Worm (Caenorhabditis elegans) whole organism, L4 larva: ENCODE measurements around the gene taap-1.

Experiments
- F10B5.3 ChIP-seq: sonication (generic microtip); optimal IDR thresholded peaks from 2 replicates; lab custom pipeline; 2016; ENCODE audit warnings: mild to moderate bottlenecking, missing genetic modification characterization, missing compliant biosample characterization
- F49E8.2 ChIP-seq: sonication (generic microtip); optimal IDR thresholded peaks from 2 replicates; lab custom pipeline; 2016; ENCODE audit warnings: missing compliant biosample characterization, mild to moderate bottlenecking, missing genetic modification characterization, borderline replicate concordance
- T20F7.1 ChIP-seq: fragments of 200-800 bp; sonication (Bioruptor generic); optimal IDR thresholded peaks from 2 replicates; lab custom pipeline; 2018; ENCODE audit warnings: mild to moderate bottlenecking, missing genetic modification characterization, missing compliant biosample characterization
- T26A8.4 ChIP-seq: fragments of 200-800 bp; sonication (Bioruptor generic); IDR thresholded peaks from 2 replicates; pipeline ENCODE4 v1.3.6; 2022; ENCODE audit warnings: missing genetic modification characterization, missing compliant biosample characterization
- Y105C5A.15 ChIP-seq: fragments of 200-800 bp; sonication (Bioruptor generic); IDR thresholded peaks from 2 replicates; pipeline ENCODE4 v1.3.6; 2022; ENCODE audit warnings: missing genetic modification characterization, missing compliant biosample characterization
- Y75B8A.6 ChIP-seq: fragments of 200-800 bp; sonication (Bioruptor generic); IDR thresholded peaks from 2 replicates; pipeline ENCODE4 v1.3.6; 2022; ENCODE audit warnings: missing genetic modification reagents, missing genetic modification characterization, missing compliant biosample characterization
- ZK546.5 ChIP-seq, 2 experiments: sonication (generic microtip); optimal IDR thresholded peaks; 2 replicates each; lab custom pipeline; 2017; ENCODE audit warnings: missing biosample characterization in 2 of 2, missing genetic modification characterization in 2 of 2
- aly-2 ChIP-seq: sonication (generic microtip); optimal IDR thresholded peaks from 2 replicates; lab custom pipeline; 2018; ENCODE audit warnings: missing biosample characterization, missing genetic modification characterization
- ama-1 ChIP-seq: fragments of 150-350 bp; optimal IDR thresholded peaks from 2 replicates; lab custom pipeline; 2014; ENCODE audit warnings: inconsistent platforms, mixed read lengths
- attf-4 ChIP-seq: sonication (generic microtip); optimal IDR thresholded peaks from 3 replicates; lab custom pipeline; 2017; ENCODE audit warnings: missing biosample characterization, missing genetic modification characterization
- ces-1 ChIP-seq: fragments of 150-350 bp; sonication (generic microtip); optimal IDR thresholded peaks from 4 replicates; lab custom pipeline; 2014; ENCODE audit warnings: missing biosample characterization, missing genetic modification reagents, missing genetic modification characterization
- ctbp-1 ChIP-seq: fragments of 200-800 bp; sonication (Bioruptor generic); IDR thresholded peaks from 2 replicates; pipeline ENCODE4 v1.3.6; 2022; ENCODE audit warnings: missing genetic modification reagents, missing genetic modification characterization, missing compliant biosample characterization
- daf-12 ChIP-seq: fragments of 150-350 bp; optimal IDR thresholded peaks from 2 replicates; lab custom pipeline; 2014; ENCODE audit warnings: missing biosample characterization, missing genetic modification reagents, missing genetic modification characterization
- daf-16 ChIP-seq, 3 experiments: sonication (generic microtip); optimal IDR thresholded peaks; 2 replicates each; lab custom pipeline; 2016 to 2017; ENCODE audit warnings: missing genetic modification characterization in 3 of 3, missing genetic modification reagents in 3 of 3, mild to moderate bottlenecking in 2 of 3, missing compliant biosample characterization in 2 of 3, missing biosample characterization in 1 of 3, moderate library complexity in 1 of 3
- daf-19 ChIP-seq: fragments of 200-800 bp; sonication (Bioruptor generic); conservative IDR thresholded peaks from 2 replicates; pipeline ENCODE4 v1.3.6; 2022; ENCODE audit warnings: missing genetic modification characterization, missing compliant biosample characterization
- daf-8 ChIP-seq: fragments of 200-800 bp; sonication (Bioruptor generic); IDR thresholded peaks from 2 replicates; pipeline ENCODE4 v1.3.6; 2022; ENCODE audit warnings: missing genetic modification characterization, missing compliant biosample characterization
- dmd-6 ChIP-seq: fragments of 200-800 bp; sonication (Bioruptor generic); IDR thresholded peaks from 2 replicates; pipeline ENCODE4 v1.3.6; 2022; ENCODE audit warnings: missing genetic modification reagents, missing genetic modification characterization, missing compliant biosample characterization
- dmd-8 ChIP-seq: fragments of 200-800 bp; sonication (Bioruptor generic); IDR thresholded peaks from 2 replicates; pipeline ENCODE4 v1.3.6; 2022; ENCODE audit warnings: missing genetic modification characterization, missing compliant biosample characterization
- dve-1 ChIP-seq: sonication (generic microtip); optimal IDR thresholded peaks from 2 replicates; lab custom pipeline; 2017; ENCODE audit warnings: antibody characterized with exemption, mild to moderate bottlenecking, missing genetic modification characterization, missing compliant biosample characterization; ENCODE audit not compliant: insufficient read depth
- egl-27 ChIP-seq: sonication (generic microtip); optimal IDR thresholded peaks from 3 replicates; lab custom pipeline; 2017; ENCODE audit warnings: missing biosample characterization, missing genetic modification reagents, missing genetic modification characterization
- fkh-10 ChIP-seq: fragments of 150-350 bp; optimal IDR thresholded peaks from 2 replicates; lab custom pipeline; 2014; ENCODE audit warnings: missing biosample characterization, missing genetic modification reagents, missing genetic modification characterization
- lin-13 ChIP-seq: fragments of 150-350 bp; optimal IDR thresholded peaks from 2 replicates; lab custom pipeline; 2014; ENCODE audit warnings: missing biosample characterization, missing genetic modification reagents, missing genetic modification characterization
- lin-15B ChIP-seq: fragments of 150-350 bp; sonication (generic microtip); optimal IDR thresholded peaks from 3 replicates; lab custom pipeline; 2014; ENCODE audit warnings: missing biosample characterization, missing genetic modification characterization
- madf-5 ChIP-seq, 2 experiments: fragments of 200-800 bp; sonication (Bioruptor generic); IDR thresholded peaks; 2 replicates each; pipeline ENCODE4 v1.3.6; 2022; ENCODE audit warnings: missing compliant biosample characterization in 2 of 2, missing genetic modification characterization in 2 of 2
- madf-9 ChIP-seq: fragments of 200-800 bp; sonication (Bioruptor generic); conservative IDR thresholded peaks from 2 replicates; pipeline ENCODE4 v1.3.6; 2022; ENCODE audit warnings: missing genetic modification reagents, missing genetic modification characterization, missing compliant biosample characterization
- mdl-1 ChIP-seq, 2 experiments: fragments of 150-350 bp in 1 of 2; sonication (generic microtip) in 1 of 2; optimal IDR thresholded peaks; 2 replicates each; lab custom pipeline; 2014 to 2017; ENCODE audit warnings: missing biosample characterization in 2 of 2, missing genetic modification characterization in 2 of 2
- mes-2 ChIP-seq: sonication (generic microtip); optimal IDR thresholded peaks from 2 replicates; lab custom pipeline; 2016; ENCODE audit warnings: missing genotype, mild to moderate bottlenecking, missing genetic modification characterization, missing compliant biosample characterization; ENCODE audit not compliant: poor library complexity, severe bottlenecking
- nhr-102 ChIP-seq: sonication (generic microtip); optimal IDR thresholded peaks from 2 replicates; lab custom pipeline; 2016; ENCODE audit warnings: mild to moderate bottlenecking, missing genetic modification characterization, moderate library complexity, missing compliant biosample characterization
- nhr-237 ChIP-seq: sonication (generic microtip); optimal IDR thresholded peaks from 2 replicates; lab custom pipeline; 2017; ENCODE audit warnings: missing biosample characterization, missing genetic modification characterization
- nhr-28 ChIP-seq: fragments of 150-350 bp; optimal IDR thresholded peaks from 2 replicates; lab custom pipeline; 2014; ENCODE audit warnings: missing biosample characterization, missing genetic modification characterization
- nhr-48 ChIP-seq: sonication (generic microtip); optimal IDR thresholded peaks from 2 replicates; lab custom pipeline; 2016; ENCODE audit warnings: mild to moderate bottlenecking, missing genetic modification characterization, missing compliant biosample characterization
- pha-4 ChIP-seq, 2 experiments: fragments of 150-350 bp in 1 of 2; fragments of 200-800 bp in 1 of 2; sonication (Bioruptor generic) in 1 of 2; IDR thresholded peaks in 1 of 2; optimal IDR thresholded peaks in 1 of 2; 2 replicates each; pipeline versions ENCODE4 v1.3.6 to Lab custom; 2014 to 2022; ENCODE audit warnings: missing genetic modification characterization in 2 of 2, missing genetic modification reagents in 2 of 2, missing biosample characterization in 1 of 2, missing compliant biosample characterization in 1 of 2
- php-3 ChIP-seq: fragments of 200-800 bp; sonication (Bioruptor generic); IDR thresholded peaks from 2 replicates; pipeline ENCODE4 v1.3.6; 2022; ENCODE audit warnings: missing genetic modification reagents, missing genetic modification characterization, missing compliant biosample characterization
- pqm-1 ChIP-seq: sonication (generic microtip); optimal IDR thresholded peaks from 2 replicates; lab custom pipeline; 2017; ENCODE audit warnings: missing biosample characterization, missing genetic modification characterization
- saeg-2 ChIP-seq: fragments of 200-800 bp; sonication (Bioruptor generic); IDR thresholded peaks from 2 replicates; pipeline ENCODE4 v1.3.6; 2022; ENCODE audit warnings: missing genetic modification reagents, missing genetic modification characterization, missing compliant biosample characterization
- sdz-12 ChIP-seq: fragments of 200-800 bp; sonication (Bioruptor generic); optimal IDR thresholded peaks from 2 replicates; lab custom pipeline; 2018; ENCODE audit warnings: mild to moderate bottlenecking, missing genetic modification characterization, missing compliant biosample characterization
- set-16 ChIP-seq: fragments of 200-800 bp; sonication (Bioruptor generic); IDR thresholded peaks from 2 replicates; pipeline ENCODE4 v1.3.6; 2022; ENCODE audit warnings: missing genetic modification reagents, missing genetic modification characterization, missing compliant biosample characterization
- snpc-1.2 ChIP-seq: fragments of 200-800 bp; sonication (Bioruptor generic); IDR thresholded peaks from 2 replicates; pipeline ENCODE4 v1.3.6; 2022; ENCODE audit warnings: missing genetic modification reagents, missing genetic modification characterization, missing compliant biosample characterization
- snpc-4 ChIP-seq: fragments of 150-350 bp; optimal IDR thresholded peaks from 2 replicates; lab custom pipeline; 2014; ENCODE audit warnings: missing biosample characterization, missing genetic modification characterization
- spr-3 ChIP-seq: fragments of 200-800 bp; sonication (Bioruptor generic); optimal IDR thresholded peaks from 2 replicates; lab custom pipeline; 2018; ENCODE audit warnings: mild to moderate bottlenecking, missing genetic modification characterization, missing compliant biosample characterization
- tag-97 ChIP-seq: fragments of 200-800 bp; sonication (Bioruptor generic); IDR thresholded peaks from 2 replicates; pipeline ENCODE4 v1.3.6; 2022; ENCODE audit warnings: missing genetic modification characterization, missing compliant biosample characterization
- tra-1 ChIP-seq: fragments of 200-800 bp; sonication (Bioruptor generic); IDR thresholded peaks from 2 replicates; pipeline ENCODE4 v1.3.6; 2022; ENCODE audit warnings: missing genetic modification reagents, missing genetic modification characterization, missing compliant biosample characterization
- unc-130 ChIP-seq: sonication (generic microtip); optimal IDR thresholded peaks from 2 replicates; lab custom pipeline; 2016; ENCODE audit warnings: missing genetic modification reagents, missing genetic modification characterization, missing compliant biosample characterization
- unc-39 ChIP-seq: sonication (generic microtip); optimal IDR thresholded peaks from 2 replicates; lab custom pipeline; 2017; ENCODE audit warnings: missing biosample characterization, missing genetic modification characterization
- zag-1 ChIP-seq: fragments of 150-350 bp; optimal IDR thresholded peaks from 2 replicates; lab custom pipeline; 2014; ENCODE audit warnings: missing biosample characterization, missing genetic modification characterization
- zfp-3 ChIP-seq: fragments of 200-800 bp; sonication (Bioruptor generic); conservative IDR thresholded peaks from 2 replicates; pipeline ENCODE4 v1.3.6; 2022; ENCODE audit warnings: missing genetic modification reagents, missing genetic modification characterization, missing compliant biosample characterization
- zip-11 ChIP-seq: fragments of 200-800 bp; sonication (Bioruptor generic); IDR thresholded peaks from 2 replicates; pipeline ENCODE4 v1.3.6; 2022; ENCODE audit warnings: missing genetic modification characterization, missing compliant biosample characterization
- zip-2 ChIP-seq: fragments of 150-350 bp; optimal IDR thresholded peaks from 2 replicates; lab custom pipeline; 2014; ENCODE audit warnings: missing biosample characterization, missing genetic modification characterization
- ztf-7 ChIP-seq: fragments of 150-350 bp; optimal IDR thresholded peaks from 2 replicates; lab custom pipeline; 2014; ENCODE audit warnings: missing biosample characterization, missing genetic modification characterization

The taap-1 gene

DNA sequence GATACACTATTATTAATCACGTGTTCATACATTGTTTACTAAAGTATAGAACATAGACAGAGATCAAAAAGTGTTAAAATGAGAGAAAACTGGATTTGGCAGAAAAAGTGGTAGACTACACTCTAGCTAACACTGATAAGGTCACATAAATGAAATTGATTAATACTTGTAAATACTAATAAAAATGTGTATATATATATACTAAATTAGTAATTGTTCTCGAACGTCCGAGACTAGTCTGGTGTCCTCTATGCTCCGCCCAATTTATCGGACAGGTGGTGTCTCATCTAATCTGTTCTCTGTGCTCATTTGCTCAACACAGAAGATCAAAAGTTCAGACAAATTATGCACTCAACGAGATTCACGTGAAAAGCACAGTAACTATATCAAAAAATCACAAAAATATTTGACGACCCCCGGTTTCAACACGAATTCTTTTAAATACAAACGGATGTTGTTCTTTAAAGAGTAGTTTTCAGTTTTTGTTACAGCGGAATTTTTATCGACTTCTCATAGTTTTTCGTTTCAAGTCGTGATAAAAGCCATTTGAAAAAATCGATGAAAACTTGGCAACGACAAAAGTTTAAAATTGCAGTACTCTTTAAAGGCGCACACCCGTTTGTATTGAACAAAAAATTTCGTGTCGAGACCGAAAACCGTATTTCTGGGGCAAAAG, 2.5 kb downstream of the taap-1 start (continued):
- TF ChIP-seq saeg-2: no peak
- no peak for TF ChIP-seq mes-2
- peak; percentile 56 for TF ChIP-seq nhr-48
- peak; percentile 47 for TF ChIP-seq php-3
- no peak for TF ChIP-seq F49E8.2 (tag; lab: Kevin White, UChicago)
- TF ChIP-seq lin-15B: no peak
- no peak for TF ChIP-seq snpc-4 (tag; lab: Kevin White, UChicago)
- TF ChIP-seq nhr-102 (tag; lab: Kevin White, UChicago): peak; percentile 40
- TF ChIP-seq spr-3: no peak
- TF ChIP-seq T20F7.1: peak; percentile 42
- TF ChIP-seq snpc-1.2 (GFP tag; lab: Robert Waterston, UW): peak; percentile 15; the same call in 1 of the 2 replicates
- TF ChIP-seq madf-5 (GFP tag; IDR thresholded peaks at IDR 0.05; lab: Robert Waterston, UW): peak in 1 of 2 experiments; percentile 11; a peak in 1 of 4 replicates
- no peak for TF ChIP-seq daf-8 (GFP tag; lab: Robert Waterston, UW)
- TF ChIP-seq daf-12 (tag; lab: Kevin White, UChicago): no peak
- no peak for TF ChIP-seq unc-130 (GFP tag; lab: Kevin White, UChicago)
- TF ChIP-seq dmd-6 (GFP tag; lab: Robert Waterston, UW): peak; percentile 72
- no peak for TF ChIP-seq ztf-7 (tag; lab: Kevin White, UChicago)
- peak; percentile 37 for TF ChIP-seq T26A8.4 (GFP tag; lab: Robert Waterston, UW)
- 0 out of 2 replicates have a peak, but pooled peaks have one; percentile 48 for TF ChIP-seq Y105C5A.15 (GFP tag; lab: Robert Waterston, UW)
- no peak for TF ChIP-seq zip-2 (tag; lab: Kevin White, UChicago)
- 0 out of 2 replicates have a peak, but pooled peaks have one; percentile 10 for TF ChIP-seq daf-19 (GFP tag; lab: Robert Waterston, UW)
- peak in 1 of 2 experiments; percentile 17 for TF ChIP-seq mdl-1 (tag; optimal IDR thresholded peaks at IDR 0.05; lab: Kevin White, UChicago)
- no peak for TF ChIP-seq sdz-12 (GFP tag; lab: Kevin White, UChicago)
- no peak for TF ChIP-seq aly-2 (tag; lab: Kevin White, UChicago)
- TF ChIP-seq ama-1 (lab: Kevin White, UChicago): no peak
- no peak for TF ChIP-seq pqm-1
- TF ChIP-seq unc-39 (tag; lab: Kevin White, UChicago): no peak
- TF ChIP-seq F10B5.3 (tag; lab: Kevin White, UChicago): no peak
- no peak for TF ChIP-seq zfp-3 (GFP tag; lab: Robert Waterston, UW)
- peak; percentile 27; the same call in 1 of the 2 replicates for TF ChIP-seq pha-4 (GFP tag; IDR thresholded peaks at IDR 0.05; lab: Robert Waterston, UW)
- no peak for TF ChIP-seq pha-4 (tag; optimal IDR thresholded peaks at IDR 0.05; lab: Kevin White, UChicago)
- no peak for TF ChIP-seq nhr-237 (tag; lab: Kevin White, UChicago)
- peak; percentile 24 for TF ChIP-seq nhr-28
- TF ChIP-seq dve-1 (tag; lab: Kevin White, UChicago): peak; percentile 11
- TF ChIP-seq fkh-10: no peak
- no peak for TF ChIP-seq tag-97 (GFP tag; lab: Robert Waterston, UW)
- TF ChIP-seq madf-9 (GFP tag; lab: Robert Waterston, UW): no peak
- no peak for TF ChIP-seq zag-1 (tag; lab: Kevin White, UChicago)
- peak in 1 of 2 experiments; percentile 87 for TF ChIP-seq daf-16 (GFP tag; optimal IDR thresholded peaks at IDR 0.05; lab: Kevin White, UChicago)
- TF ChIP-seq daf-16 (tag; optimal IDR thresholded peaks at IDR 0.05; lab: Kevin White, UChicago): peak; percentile 70
- no peak for TF ChIP-seq ces-1 (GFP tag; lab: Kevin White, UChicago)
- no peak for TF ChIP-seq ZK546.5 (tag; optimal IDR thresholded peaks at IDR 0.05; lab: Kevin White, UChicago)
- TF ChIP-seq tra-1: 0 out of 2 replicates have a peak, but pooled peaks have one; percentile 23
- 0 out of 2 replicates have a peak, but pooled peaks have one; percentile 14 for TF ChIP-seq zip-11 (GFP tag; lab: Robert Waterston, UW)
- TF ChIP-seq lin-13: no peak
- no peak for TF ChIP-seq set-16
- TF ChIP-seq dmd-8 (GFP tag; lab: Robert Waterston, UW): no peak
- TF ChIP-seq egl-27 (tag; lab: Kevin White, UChicago): no peak
- 0 out of 2 replicates have a peak, but pooled peaks have one; percentile 41 for TF ChIP-seq Y75B8A.6 (GFP tag; lab: Robert Waterston, UW)
- no peak for TF ChIP-seq attf-4 (tag; lab: Kevin White, UChicago)
- TF ChIP-seq ctbp-1 (GFP tag; lab: Robert Waterston, UW): no peak
